Worm (Caenorhabditis elegans) whole organism, L4 larva: ENCODE data around the gene rgs-3.

ENCODE experiments used
- D1046.2 ChIP-seq: fragments of 200-800 bp; sonication (Bioruptor generic); IDR thresholded peaks from 2 replicates; pipeline ENCODE4 v1.3.6; 2022; ENCODE audit warnings: missing genetic modification characterization, missing compliant biosample characterization
- F10B5.3 ChIP-seq: sonication (generic microtip); optimal IDR thresholded peaks from 2 replicates; lab custom pipeline; 2016; ENCODE audit warnings: mild to moderate bottlenecking, missing genetic modification characterization, missing compliant biosample characterization
- F26F4.8 ChIP-seq: fragments of 200-800 bp; sonication (Bioruptor generic); conservative IDR thresholded peaks from 2 replicates; pipeline ENCODE4 v1.3.6; 2022; ENCODE audit warnings: missing genetic modification characterization, missing compliant biosample characterization
- Y105C5A.15 ChIP-seq: fragments of 200-800 bp; sonication (Bioruptor generic); IDR thresholded peaks from 2 replicates; pipeline ENCODE4 v1.3.6; 2022; ENCODE audit warnings: missing genetic modification characterization, missing compliant biosample characterization
- Y48G9A.11 ChIP-seq: fragments of 200-800 bp; sonication (Bioruptor generic); IDR thresholded peaks from 2 replicates; pipeline ENCODE4 v1.3.6; 2022; ENCODE audit warnings: missing genetic modification reagents, missing genetic modification characterization, missing compliant biosample characterization
- aha-1 ChIP-seq: fragments of 150-350 bp; peaks from one replicate; lab custom pipeline; 2014; ENCODE audit warnings: missing biosample characterization, missing genetic modification characterization
- aly-2 ChIP-seq: sonication (generic microtip); optimal IDR thresholded peaks from 2 replicates; lab custom pipeline; 2018; ENCODE audit warnings: missing biosample characterization, missing genetic modification characterization
- arid-1 ChIP-seq: fragments of 200-800 bp; sonication (Bioruptor generic); conservative IDR thresholded peaks from 2 replicates; pipeline ENCODE4 v1.3.6; 2022; ENCODE audit warnings: missing genetic modification reagents, missing genetic modification characterization, missing compliant biosample characterization
- ceh-32 ChIP-seq: sonication (generic microtip); optimal IDR thresholded peaks from 2 replicates; lab custom pipeline; 2016; ENCODE audit warnings: mild to moderate bottlenecking, missing genetic modification characterization, missing compliant biosample characterization; ENCODE audit not compliant: poor library complexity
- daf-16 ChIP-seq, 3 experiments: sonication (generic microtip); optimal IDR thresholded peaks; 2 replicates each; lab custom pipeline; 2016 to 2017; ENCODE audit warnings: missing genetic modification characterization in 3 of 3, missing genetic modification reagents in 3 of 3, mild to moderate bottlenecking in 2 of 3, missing compliant biosample characterization in 2 of 3, missing biosample characterization in 1 of 3, moderate library complexity in 1 of 3
- daf-8 ChIP-seq: fragments of 200-800 bp; sonication (Bioruptor generic); IDR thresholded peaks from 2 replicates; pipeline ENCODE4 v1.3.6; 2022; ENCODE audit warnings: missing genetic modification characterization, missing compliant biosample characterization
- dmd-6 ChIP-seq: fragments of 200-800 bp; sonication (Bioruptor generic); IDR thresholded peaks from 2 replicates; pipeline ENCODE4 v1.3.6; 2022; ENCODE audit warnings: missing genetic modification reagents, missing genetic modification characterization, missing compliant biosample characterization
- dmd-8 ChIP-seq: fragments of 200-800 bp; sonication (Bioruptor generic); IDR thresholded peaks from 2 replicates; pipeline ENCODE4 v1.3.6; 2022; ENCODE audit warnings: missing genetic modification characterization, missing compliant biosample characterization
- dpl-1 ChIP-seq: fragments of 150-350 bp; optimal IDR thresholded peaks from 2 replicates; lab custom pipeline; 2014; ENCODE audit warnings: missing biosample characterization, missing genetic modification reagents, missing genetic modification characterization
- dve-1 ChIP-seq: sonication (generic microtip); optimal IDR thresholded peaks from 2 replicates; lab custom pipeline; 2017; ENCODE audit warnings: antibody characterized with exemption, mild to moderate bottlenecking, missing genetic modification characterization, missing compliant biosample characterization; ENCODE audit not compliant: insufficient read depth
- egl-43 ChIP-seq: fragments of 200-800 bp; sonication (Bioruptor generic); IDR thresholded peaks from 2 replicates; pipeline ENCODE4 v1.3.6; 2022; ENCODE audit warnings: missing genetic modification reagents, missing genetic modification characterization, missing compliant biosample characterization
- fkh-10 ChIP-seq: fragments of 150-350 bp; optimal IDR thresholded peaks from 2 replicates; lab custom pipeline; 2014; ENCODE audit warnings: missing biosample characterization, missing genetic modification reagents, missing genetic modification characterization
- fos-1 ChIP-seq: fragments of 150-350 bp; optimal IDR thresholded peaks from 2 replicates; lab custom pipeline; 2014; ENCODE audit warnings: missing biosample characterization, missing genetic modification characterization
- gei-8 ChIP-seq: fragments of 200-800 bp; sonication (Bioruptor generic); optimal IDR thresholded peaks from 2 replicates; lab custom pipeline; 2018; ENCODE audit warnings: mild to moderate bottlenecking, missing genetic modification characterization, missing compliant biosample characterization
- hlh-30 ChIP-seq: sonication (generic microtip); optimal IDR thresholded peaks from 2 replicates; lab custom pipeline; 2017; ENCODE audit warnings: antibody characterized with exemption, mild to moderate bottlenecking, missing genetic modification characterization, missing compliant biosample characterization; ENCODE audit not compliant: insufficient read depth
- hmg-1.1 ChIP-seq: fragments of 200-800 bp; sonication (Bioruptor generic); IDR thresholded peaks from 2 replicates; pipeline ENCODE4 v1.3.6; 2022; ENCODE audit warnings: missing genetic modification reagents, missing genetic modification characterization, missing compliant biosample characterization
- lim-7 ChIP-seq: fragments of 200-800 bp; sonication (Bioruptor generic); IDR thresholded peaks from 2 replicates; pipeline ENCODE4 v1.3.6; 2022; ENCODE audit warnings: missing genetic modification characterization, missing compliant biosample characterization
- lin-1 ChIP-seq: fragments of 200-800 bp; sonication (Bioruptor generic); IDR thresholded peaks from 2 replicates; pipeline ENCODE4 v1.3.6; 2022; ENCODE audit warnings: missing genetic modification reagents, missing genetic modification characterization, missing compliant biosample characterization
- lin-38 ChIP-seq: fragments of 200-800 bp; sonication (Bioruptor generic); IDR thresholded peaks from 2 replicates; pipeline ENCODE4 v1.3.6; 2022; ENCODE audit warnings: missing genetic modification reagents, missing genetic modification characterization, missing compliant biosample characterization
- lir-3 ChIP-seq: sonication (generic microtip); optimal IDR thresholded peaks from 2 replicates; lab custom pipeline; 2016; ENCODE audit warnings: mild to moderate bottlenecking, missing genetic modification characterization, missing compliant biosample characterization
- lsy-2 ChIP-seq, 2 experiments: fragments of 150-350 bp in 1 of 2; sonication (generic microtip) in 1 of 2; optimal IDR thresholded peaks; 2 replicates each; lab custom pipeline; 2014 to 2017; ENCODE audit warnings: missing biosample characterization in 2 of 2, missing genetic modification characterization in 2 of 2
- madf-5 ChIP-seq, 2 experiments: fragments of 200-800 bp; sonication (Bioruptor generic); IDR thresholded peaks; 2 replicates each; pipeline ENCODE4 v1.3.6; 2022; ENCODE audit warnings: missing compliant biosample characterization in 2 of 2, missing genetic modification characterization in 2 of 2
- mep-1 ChIP-seq: fragments of 150-350 bp; sonication (generic microtip); optimal IDR thresholded peaks from 3 replicates; lab custom pipeline; 2014; ENCODE audit warnings: missing biosample characterization, missing genetic modification characterization
- mes-2 ChIP-seq: sonication (generic microtip); optimal IDR thresholded peaks from 2 replicates; lab custom pipeline; 2016; ENCODE audit warnings: missing genotype, mild to moderate bottlenecking, missing genetic modification characterization, missing compliant biosample characterization; ENCODE audit not compliant: poor library complexity, severe bottlenecking
- mxl-3 ChIP-seq: fragments of 200-800 bp; sonication (Bioruptor generic); optimal IDR thresholded peaks from 2 replicates; lab custom pipeline; 2018; ENCODE audit warnings: mild to moderate bottlenecking, missing genetic modification characterization, missing compliant biosample characterization
- nhr-28 ChIP-seq: fragments of 150-350 bp; optimal IDR thresholded peaks from 2 replicates; lab custom pipeline; 2014; ENCODE audit warnings: missing biosample characterization, missing genetic modification characterization
- nhr-48 ChIP-seq: sonication (generic microtip); optimal IDR thresholded peaks from 2 replicates; lab custom pipeline; 2016; ENCODE audit warnings: mild to moderate bottlenecking, missing genetic modification characterization, missing compliant biosample characterization
- nhr-6 ChIP-seq: fragments of 150-350 bp; optimal IDR thresholded peaks from 2 replicates; lab custom pipeline; 2014; ENCODE audit warnings: missing biosample characterization, missing genetic modification characterization
- pqm-1 ChIP-seq: sonication (generic microtip); optimal IDR thresholded peaks from 2 replicates; lab custom pipeline; 2017; ENCODE audit warnings: missing biosample characterization, missing genetic modification characterization
- sdz-12 ChIP-seq: fragments of 200-800 bp; sonication (Bioruptor generic); optimal IDR thresholded peaks from 2 replicates; lab custom pipeline; 2018; ENCODE audit warnings: mild to moderate bottlenecking, missing genetic modification characterization, missing compliant biosample characterization
- skn-1 ChIP-seq: fragments of 150-350 bp; optimal IDR thresholded peaks from 2 replicates; lab custom pipeline; 2014; ENCODE audit warnings: missing biosample characterization, missing genetic modification characterization
- snpc-1.2 ChIP-seq: fragments of 200-800 bp; sonication (Bioruptor generic); IDR thresholded peaks from 2 replicates; pipeline ENCODE4 v1.3.6; 2022; ENCODE audit warnings: missing genetic modification reagents, missing genetic modification characterization, missing compliant biosample characterization
- snpc-4 ChIP-seq: fragments of 150-350 bp; optimal IDR thresholded peaks from 2 replicates; lab custom pipeline; 2014; ENCODE audit warnings: missing biosample characterization, missing genetic modification characterization
- spr-1 ChIP-seq: sonication (generic microtip); optimal IDR thresholded peaks from 2 replicates; lab custom pipeline; 2016; ENCODE audit warnings: mild to moderate bottlenecking, missing genetic modification characterization, missing compliant biosample characterization
- unc-130 ChIP-seq: sonication (generic microtip); optimal IDR thresholded peaks from 2 replicates; lab custom pipeline; 2016; ENCODE audit warnings: missing genetic modification reagents, missing genetic modification characterization, missing compliant biosample characterization
- zfp-3 ChIP-seq: fragments of 200-800 bp; sonication (Bioruptor generic); conservative IDR thresholded peaks from 2 replicates; pipeline ENCODE4 v1.3.6; 2022; ENCODE audit warnings: missing genetic modification reagents, missing genetic modification characterization, missing compliant biosample characterization

rgs-3 gene

ce11 chrII:6099500-6099899 lies at the start of gene rgs-3:
TSS of gene rgs-3 (plus strand) at chrII:6099800.
- TF ChIP-seq fos-1: no peak
- TF ChIP-seq, all 104 proteins: peak for 0

DNA sequence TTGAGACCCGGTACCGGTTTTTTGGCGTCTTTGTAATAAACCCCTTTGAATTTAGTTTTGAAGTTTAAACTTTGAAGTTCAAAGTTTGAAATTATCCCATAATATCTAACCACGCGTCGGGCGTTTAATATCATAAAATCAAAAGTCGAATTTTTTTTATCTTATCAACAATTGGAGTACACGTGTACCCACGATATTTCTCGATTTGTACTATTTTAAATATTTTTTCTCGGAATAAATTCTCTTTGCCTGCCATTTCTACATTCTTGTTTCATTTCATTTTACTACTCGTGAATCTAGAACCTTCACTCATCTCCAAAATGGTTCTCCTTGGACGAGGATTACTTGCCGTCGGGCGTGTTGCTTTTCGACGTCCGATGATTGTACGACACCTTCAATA lies 49.5 kb upstream of the rgs-3 start, which contains the start of gene gldc-1:
Gene gldc-1 (plus strand): TSS at position 301 of the 400 bp plus-strand sequence.
- TF ChIP-seq Y105C5A.15 (GFP tag; lab: Robert Waterston, UW): no peak
- TF ChIP-seq dmd-6 (GFP tag; lab: Robert Waterston, UW): peak; percentile 47
- TF ChIP-seq daf-16 (GFP tag; optimal IDR thresholded peaks at IDR 0.05; lab: Kevin White, UChicago): no peak
- peak; percentile 29 for TF ChIP-seq daf-16 (tag; optimal IDR thresholded peaks at IDR 0.05; lab: Kevin White, UChicago)
- TF ChIP-seq nhr-48 (tag; lab: Kevin White, UChicago): peak; percentile 2
- no peak for TF ChIP-seq mxl-3 (GFP tag; lab: Kevin White, UChicago)

DNA sequence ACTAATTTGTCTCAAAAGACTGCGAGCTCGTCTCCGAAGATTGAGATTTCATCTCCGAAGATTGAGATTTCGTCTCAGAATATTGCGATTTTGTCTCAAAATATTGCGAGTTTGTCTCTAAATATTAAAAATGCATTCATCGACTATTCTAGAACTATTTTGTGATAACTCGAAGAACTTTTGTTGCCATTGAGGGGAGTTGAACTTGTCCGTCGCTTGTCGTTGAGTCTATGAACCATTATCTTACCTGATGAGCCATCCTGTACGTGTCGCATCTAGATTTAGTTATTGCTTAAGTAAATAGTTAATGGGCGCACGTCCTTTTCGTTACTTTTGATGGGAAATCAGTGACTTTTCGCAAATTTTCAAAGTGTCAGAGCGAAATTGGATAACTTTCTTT lies 45.0 kb upstream of the rgs-3 start:
- TF ChIP-seq egl-43 (GFP tag; lab: Robert Waterston, UW): 0 out of 2 replicates have a peak, but pooled peaks have one; percentile 15
- peak; percentile 67; the same call in 1 of the 2 replicates for TF ChIP-seq D1046.2 (GFP tag; lab: Robert Waterston, UW)
- TF ChIP-seq snpc-1.2 (GFP tag; lab: Robert Waterston, UW): peak; percentile 65; the same call in 1 of the 2 replicates
- 0 out of 2 replicates have a peak, but pooled peaks have one; percentile 31 for TF ChIP-seq F26F4.8
- 0 out of 4 replicates have a peak, but pooled peaks of 1 of the 2 experiments have one; percentile 26 for TF ChIP-seq madf-5 (GFP tag; IDR thresholded peaks at IDR 0.05; lab: Robert Waterston, UW)
- 0 out of 2 replicates have a peak, but pooled peaks have one; percentile 63 for TF ChIP-seq dmd-8 (GFP tag; lab: Robert Waterston, UW)
- 0 out of 2 replicates have a peak, but pooled peaks have one; percentile 43 for TF ChIP-seq arid-1 (GFP tag; lab: Robert Waterston, UW)
- TF ChIP-seq lin-38 (GFP tag; lab: Robert Waterston, UW): peak; percentile 65
- peak; percentile 49; the same call in 1 of the 2 replicates for TF ChIP-seq Y48G9A.11 (GFP tag; lab: Robert Waterston, UW)
- TF ChIP-seq lin-1 (GFP tag; lab: Robert Waterston, UW): 0 out of 2 replicates have a peak, but pooled peaks have one; percentile 23
- TF ChIP-seq lim-7 (GFP tag; lab: Robert Waterston, UW): 0 out of 2 replicates have a peak, but pooled peaks have one; percentile 58

- TF ChIP-seq hlh-30 (tag; lab: Kevin White, UChicago) (peak; percentile 30), lsy-2 (tag; optimal IDR thresholded peaks at IDR 0.05; lab: Kevin White, UChicago) (peak in 1 of 2 experiments; percentile 55), pqm-1 (tag; lab: Kevin White, UChicago) (peak; percentile 72), lin-38 (GFP tag; lab: Robert Waterston, UW) (0 out of 2 replicates have a peak, but pooled peaks have one; percentile 26), nhr-28 (peak; percentile 76), lir-3 (tag; lab: Kevin White, UChicago) (no peak), mes-2 (tag; lab: Kevin White, UChicago) (peak; percentile 70), zfp-3 (GFP tag; lab: Robert Waterston, UW) (no peak), daf-16 (GFP tag; optimal IDR thresholded peaks at IDR 0.05; lab: Kevin White, UChicago) (no peak), daf-16 (tag; optimal IDR thresholded peaks at IDR 0.05; lab: Kevin White, UChicago) (peak; percentile 4), dve-1 (tag; lab: Kevin White, UChicago) (peak; percentile 18), sdz-12 (GFP tag; lab: Kevin White, UChicago) (no peak), dpl-1 (GFP tag; lab: Kevin White, UChicago) (peak; percentile 51)
Measured at ce11 chrII:6055927-6056326, 43.7 kb upstream of the rgs-3 start, which contains the start of gene R12C12.7. TSS of gene R12C12.7 (minus strand) at chrII:6055985.

DNA sequence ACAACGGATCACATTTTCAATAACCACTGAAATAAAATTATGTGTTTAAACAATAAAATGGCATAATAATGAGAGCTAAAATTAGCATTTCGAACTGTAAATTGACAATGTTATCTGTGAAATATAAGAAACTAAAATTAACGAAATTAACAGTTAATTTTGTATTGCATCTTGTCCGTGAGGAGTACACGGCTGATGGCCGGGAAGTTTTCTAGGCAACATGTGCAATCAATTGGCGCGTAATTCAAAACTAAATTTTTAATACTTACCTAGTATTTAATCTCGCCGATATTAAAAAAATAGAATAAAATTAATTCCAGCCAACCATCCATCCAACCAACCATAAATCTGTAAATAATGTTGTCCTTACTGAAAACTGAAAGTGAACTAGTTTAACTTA lies 38.1 kb upstream of the rgs-3 start:
- TF ChIP-seq Y48G9A.11 (GFP tag; lab: Robert Waterston, UW) (0 out of 2 replicates have a peak, but pooled peaks have one; percentile 44), dpl-1 (GFP tag; lab: Kevin White, UChicago) (peak; percentile 98), daf-8 (GFP tag; lab: Robert Waterston, UW) (no peak), fkh-10 (GFP tag; lab: Kevin White, UChicago) (no peak), aly-2 (tag; lab: Kevin White, UChicago) (no peak), nhr-6 (tag; lab: Kevin White, UChicago) (peak; percentile 51), mep-1 (tag; lab: Kevin White, UChicago) (no peak), hmg-1.1 (GFP tag; lab: Robert Waterston, UW) (peak; percentile 50; the same call in 1 of the 2 replicates), snpc-1.2 (GFP tag; lab: Robert Waterston, UW) (no peak), aha-1 (tag; lab: Kevin White, UChicago) (peak; percentile 95), skn-1 (tag; lab: Kevin White, UChicago) (no peak), hlh-30 (tag; lab: Kevin White, UChicago) (peak; percentile 63), unc-130 (peak; percentile 90), spr-1 (tag; lab: Kevin White, UChicago) (no peak), gei-8 (GFP tag; lab: Kevin White, UChicago) (no peak), ceh-32 (tag; lab: Kevin White, UChicago) (no peak), snpc-4 (tag; lab: Kevin White, UChicago) (no peak), F10B5.3 (tag; lab: Kevin White, UChicago) (peak; percentile 11)
